Worm (Caenorhabditis elegans) whole organism, L4/young adult: ENCODE measurements around the gene Y57A10C.11.

ENCODE experiments used
- W03F9.2 ChIP-seq: fragments of 150-350 bp; optimal IDR thresholded peaks from 2 replicates; lab custom pipeline; 2014; ENCODE audit warnings: missing biosample characterization, missing genetic modification characterization
- dao-5 ChIP-seq: sonication (generic microtip); optimal IDR thresholded peaks from 2 replicates; lab custom pipeline; 2016; ENCODE audit warnings: missing genotype, missing genetic modification characterization, moderate library complexity, missing compliant biosample characterization
- him-1 ChIP-seq: sonication (generic microtip); optimal IDR thresholded peaks from 2 replicates; lab custom pipeline; 2016; ENCODE audit warnings: missing genotype, missing genetic modification reagents, missing genetic modification characterization, missing compliant biosample characterization

DNA sequence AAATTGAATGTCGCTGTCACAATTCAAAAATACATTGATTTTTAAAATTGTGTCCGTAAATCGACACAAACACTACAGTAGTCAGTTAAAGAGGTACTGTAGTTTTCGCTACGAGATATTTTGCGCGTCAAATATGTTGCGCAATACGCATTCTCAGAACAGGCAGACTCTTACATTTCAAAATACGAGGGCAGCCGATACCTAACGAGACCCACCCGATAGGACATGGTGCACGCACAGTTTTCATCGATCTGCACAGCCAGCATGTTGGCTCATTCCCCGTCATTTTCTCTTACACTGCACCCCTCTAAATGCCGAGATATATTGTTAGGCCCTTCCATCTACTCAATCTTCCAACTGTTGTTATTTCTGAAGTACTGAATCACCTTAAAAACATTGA lies 47.5 kb upstream of the Y57A10C.11 start, which contains the start of gene F15A4.2:
- TF ChIP-seq him-1 (tag; lab: Kevin White, UChicago) (no peak), dao-5 (no peak), W03F9.2 (tag; lab: Kevin White, UChicago) (no peak)
